Fruit fly (Drosophila melanogaster) whole organism, wandering third instar larva: Measurements from ENCODE around the gene Mip.

Experiments used
- Dfd ChIP-seq: fragments of >200 bp; optimal IDR thresholded peaks from 2 replicates; lab custom pipeline; 2017; ENCODE audit warnings: missing biosample characterization, missing genetic modification characterization
- GATAd ChIP-seq: sonication (Bioruptor generic); optimal IDR thresholded peaks from 2 replicates; lab custom pipeline; 2016; ENCODE audit warnings: missing biosample characterization, missing genetic modification characterization
- Hr78 ChIP-seq: fragments of >200 bp; optimal IDR thresholded peaks from 2 replicates; lab custom pipeline; 2017; ENCODE audit warnings: missing biosample characterization, missing genetic modification characterization
- dl ChIP-seq, 2 experiments: fragments of 175-275, 200-275 bp in 1 of 2; fragments of 200-275 bp in 1 of 2; sonication (Bioruptor generic); optimal IDR thresholded peaks; lab custom pipeline; 2018; ENCODE audit warnings: mild to moderate bottlenecking in 2 of 2, missing biosample characterization in 2 of 2, missing genetic modification characterization in 2 of 2, moderate library complexity in 2 of 2; ENCODE audit not compliant: partially characterized antibody in 2 of 2, insufficient read depth in 1 of 2
- dmrt93B ChIP-seq: fragments of 200-800 bp; sonication (Bioruptor generic); optimal IDR thresholded peaks from 2 replicates; lab custom pipeline; 2018; ENCODE audit warnings: missing biosample characterization, mild to moderate bottlenecking, missing genetic modification characterization
- foxo ChIP-seq, 2 experiments: fragments of 200-800 bp; sonication (Bioruptor generic); optimal IDR thresholded peaks; 2 replicates in 1 of 2; 3 replicates in 1 of 2; lab custom pipeline; 2016 to 2017; ENCODE audit warnings: missing biosample characterization in 2 of 2, missing genetic modification characterization in 2 of 2
- jim ChIP-seq: fragments of 175-275, 200-325 bp; sonication (Bioruptor generic); optimal IDR thresholded peaks from 2 replicates; lab custom pipeline; 2016; ENCODE audit warnings: missing biosample characterization, mild to moderate bottlenecking, missing genetic modification characterization
- lola ChIP-seq: fragments of >200 bp; optimal IDR thresholded peaks from 2 replicates; lab custom pipeline; 2017; ENCODE audit warnings: missing biosample characterization, missing genetic modification characterization
- pan ChIP-seq: fragments of >200 bp; optimal IDR thresholded peaks from 2 replicates; lab custom pipeline; 2017

- no peak for TF ChIP-seq pan
- no peak for TF ChIP-seq GATAd (GFP tag; lab: Kevin White, UChicago)
- no peak for TF ChIP-seq foxo (GFP tag; optimal IDR thresholded peaks at IDR 0.05; lab: Kevin White, UChicago)
- TF ChIP-seq jim, result no peak
- no peak for TF ChIP-seq dl (GFP tag; optimal IDR thresholded peaks at IDR 0.05; lab: Kevin White, UChicago; ENCODE audit: insufficient read depth in 1 of 2, partially characterized antibody in 2 of 2)
- TF ChIP-seq Hr78 (GFP tag; lab: Kevin White, UChicago), result no peak
- TF ChIP-seq Dfd, result no peak
- no peak for TF ChIP-seq dmrt93B (GFP tag; lab: Kevin White, UChicago)
- no peak for TF ChIP-seq lola
Observed at dm6 chr3L:17344596-17344995, 4.9 kb downstream of the Mip start, which contains the start of gene brv2.
